Worm (Caenorhabditis elegans) whole organism, L4/young adult: Measurements from ENCODE around the gene acdh-13.

Experiments used
- W03F9.2 ChIP-seq: fragments of 150-350 bp; optimal IDR thresholded peaks from 2 replicates; lab custom pipeline; 2014; ENCODE audit warnings: missing biosample characterization, missing genetic modification characterization
- dao-5 ChIP-seq: sonication (generic microtip); optimal IDR thresholded peaks from 2 replicates; lab custom pipeline; 2016; ENCODE audit warnings: missing genotype, missing genetic modification characterization, moderate library complexity, missing compliant biosample characterization
- him-1 ChIP-seq: sonication (generic microtip); optimal IDR thresholded peaks from 2 replicates; lab custom pipeline; 2016; ENCODE audit warnings: missing genotype, missing genetic modification reagents, missing genetic modification characterization, missing compliant biosample characterization

Gene acdh-13

DNA sequence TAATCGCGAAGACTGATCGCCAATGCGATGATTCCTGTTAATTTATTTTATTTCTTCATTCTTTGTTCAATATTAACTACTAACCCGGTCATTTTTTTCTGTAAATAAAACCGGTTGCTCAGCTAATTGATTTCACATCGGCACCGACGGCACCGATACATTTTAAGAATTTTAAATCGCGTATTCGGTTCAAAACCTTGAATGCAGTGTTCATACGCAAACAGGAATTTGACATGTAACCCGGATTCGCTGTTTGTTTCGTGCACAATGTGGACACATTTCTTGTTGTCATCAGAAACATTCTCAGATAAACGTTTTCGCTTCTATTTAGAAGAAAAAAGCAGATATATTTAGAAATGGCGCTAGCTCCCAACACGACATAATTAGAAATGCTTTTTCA, 1.3 kb upstream of the acdh-13 start:
- TF ChIP-seq dao-5 (tag; lab: Kevin White, UChicago) (no peak), him-1 (tag; lab: Kevin White, UChicago) (no peak), W03F9.2 (tag; lab: Kevin White, UChicago) (no peak)

DNA sequence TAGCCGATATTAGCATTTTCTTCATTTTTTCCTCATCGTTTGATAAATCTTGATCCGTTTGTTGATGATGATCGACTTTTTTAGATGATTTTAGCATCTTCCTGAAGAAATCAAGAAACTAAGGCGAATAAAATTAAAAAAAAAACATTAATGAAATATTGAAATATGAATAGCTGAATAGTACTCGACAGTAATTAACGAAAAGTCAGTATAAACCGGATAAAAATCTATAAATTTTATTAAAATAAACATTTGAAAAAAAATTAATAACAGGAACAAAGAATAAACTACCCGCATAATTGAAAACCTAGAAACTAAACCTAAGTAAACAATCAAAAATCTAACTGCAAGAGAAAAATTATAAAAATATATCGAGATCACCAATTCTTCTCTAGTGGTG, 2.4 kb downstream of the acdh-13 start, which contains the start of gene C28C12.12:
C28C12.12 (minus strand) TSS at position 101 of the 400 bp plus-strand sequence.
- TF ChIP-seq W03F9.2 (tag; lab: Kevin White, UChicago) (no peak), dao-5 (tag; lab: Kevin White, UChicago) (no peak), him-1 (tag; lab: Kevin White, UChicago) (no peak)

DNA sequence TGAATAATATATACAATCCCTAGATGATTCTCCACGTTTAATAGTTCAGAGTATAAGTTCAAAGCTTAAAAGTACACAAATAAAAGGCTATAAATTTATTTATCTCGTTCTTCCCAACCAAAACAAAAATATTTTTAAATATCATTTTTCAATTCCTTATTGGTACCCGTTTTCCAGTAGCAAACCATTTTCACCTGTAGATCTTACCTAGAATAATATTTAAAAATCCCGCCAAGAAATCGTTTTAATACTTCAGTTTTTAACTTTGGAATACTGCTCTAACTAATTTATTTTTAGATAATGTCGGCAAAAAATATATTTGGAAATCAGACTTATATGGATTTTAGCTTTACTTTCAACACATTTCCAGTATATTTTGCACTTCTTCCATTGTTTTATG, 6.4 kb downstream of the acdh-13 start, which contains the start of gene sru-7:
sru-7 (plus strand) TSS at position 301 of the 400 bp plus-strand sequence.
- TF ChIP-seq dao-5 (tag; lab: Kevin White, UChicago) (no peak), W03F9.2 (tag; lab: Kevin White, UChicago) (no peak), him-1 (tag; lab: Kevin White, UChicago) (no peak)

DNA sequence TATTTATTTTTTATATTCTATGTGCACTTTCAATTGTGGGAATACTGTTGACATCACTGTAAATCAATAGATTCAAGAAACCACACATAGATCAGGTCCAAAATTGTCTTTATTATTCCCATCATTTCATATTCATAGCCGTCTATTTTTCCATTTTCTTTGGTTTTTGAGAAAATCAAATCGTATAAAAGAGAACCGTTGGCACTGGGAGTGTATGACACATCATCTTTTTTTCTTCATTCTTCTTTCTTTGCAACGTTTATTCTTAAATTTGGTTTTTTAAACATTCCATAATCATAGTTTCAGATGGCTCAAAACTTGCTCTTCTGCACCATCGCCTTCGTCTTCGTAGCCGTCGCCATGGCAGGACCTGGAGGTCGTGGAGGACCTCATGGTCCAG, 8.7 kb downstream of the acdh-13 start, which contains the start of gene srlf-2:
srlf-2 (plus strand) TSS at position 301 of the 400 bp plus-strand sequence.
- TF ChIP-seq W03F9.2 (tag; lab: Kevin White, UChicago) (no peak), dao-5 (tag; lab: Kevin White, UChicago) (no peak), him-1 (tag; lab: Kevin White, UChicago) (no peak)

DNA sequence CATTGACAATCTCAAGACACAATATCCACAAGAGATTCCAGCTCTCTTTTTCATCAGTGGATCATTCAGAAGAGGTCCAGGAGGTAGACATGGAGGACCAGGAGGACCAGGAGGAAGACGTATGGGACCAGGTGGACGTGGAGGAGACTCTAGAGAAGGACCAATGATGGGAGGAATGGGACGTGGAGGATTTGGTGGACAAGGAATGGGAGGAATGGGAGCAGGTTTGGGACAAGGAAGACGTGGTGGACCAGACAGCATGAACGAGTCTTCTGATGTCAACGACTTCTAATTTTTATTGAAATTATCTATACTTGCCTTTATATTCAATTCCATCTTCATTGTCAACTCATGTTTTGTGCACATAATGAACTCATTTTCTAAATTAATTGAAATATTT, 10.6 kb downstream of the acdh-13 start:
- TF ChIP-seq him-1 (tag; lab: Kevin White, UChicago) (no peak), dao-5 (tag; lab: Kevin White, UChicago) (no peak), W03F9.2 (tag; lab: Kevin White, UChicago) (no peak)

DNA sequence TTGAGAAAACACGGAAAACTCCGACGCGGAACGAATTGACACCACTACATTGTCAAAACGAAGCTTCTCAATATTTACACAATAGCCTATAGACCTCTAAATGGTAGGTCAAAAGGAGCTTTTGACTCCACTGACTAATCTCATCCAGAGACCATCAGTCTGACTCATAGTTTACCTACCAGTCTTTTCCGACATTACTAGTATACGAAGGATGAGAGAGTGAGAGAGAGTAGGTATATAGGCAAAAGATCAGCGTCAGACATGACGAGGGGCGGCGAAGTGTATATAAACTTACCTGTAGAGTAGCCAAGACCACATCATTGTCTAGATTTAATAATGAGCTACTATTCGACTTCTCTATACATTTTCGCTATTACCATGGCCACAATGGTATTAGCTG, 11.4 kb downstream of the acdh-13 start, which contains the start of gene srlf-3:
srlf-3 (plus strand) TSS at position 301 of the 400 bp plus-strand sequence.
- no peak for TF ChIP-seq him-1 (tag; lab: Kevin White, UChicago)
- TF ChIP-seq dao-5 (tag; lab: Kevin White, UChicago), result no peak

DNA sequence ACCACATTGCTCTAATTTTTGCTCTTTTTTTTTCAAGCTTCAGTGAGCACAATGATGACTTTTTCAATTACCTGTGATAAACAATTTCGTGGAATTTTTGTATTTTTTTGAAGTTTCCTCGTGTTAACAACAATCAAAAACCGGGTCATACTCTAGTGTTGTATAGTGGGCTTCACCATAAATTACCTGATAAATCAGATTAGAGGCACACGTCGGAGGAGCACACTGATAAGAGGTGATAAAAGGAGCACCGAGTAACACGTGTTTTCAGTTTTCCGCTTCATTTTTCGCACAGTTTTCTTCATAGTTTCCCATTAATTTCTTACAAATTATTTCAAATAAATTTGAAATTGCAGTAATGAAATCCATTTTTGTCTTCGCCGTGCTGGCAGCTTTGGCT, 17.3 kb downstream of the acdh-13 start, which contains the start of gene spp-8:
spp-8 (plus strand) TSS at position 357 of the 400 bp plus-strand sequence.
- TF ChIP-seq dao-5 (tag; lab: Kevin White, UChicago) (no peak), W03F9.2 (tag; lab: Kevin White, UChicago) (no peak), him-1 (tag; lab: Kevin White, UChicago) (no peak)

DNA sequence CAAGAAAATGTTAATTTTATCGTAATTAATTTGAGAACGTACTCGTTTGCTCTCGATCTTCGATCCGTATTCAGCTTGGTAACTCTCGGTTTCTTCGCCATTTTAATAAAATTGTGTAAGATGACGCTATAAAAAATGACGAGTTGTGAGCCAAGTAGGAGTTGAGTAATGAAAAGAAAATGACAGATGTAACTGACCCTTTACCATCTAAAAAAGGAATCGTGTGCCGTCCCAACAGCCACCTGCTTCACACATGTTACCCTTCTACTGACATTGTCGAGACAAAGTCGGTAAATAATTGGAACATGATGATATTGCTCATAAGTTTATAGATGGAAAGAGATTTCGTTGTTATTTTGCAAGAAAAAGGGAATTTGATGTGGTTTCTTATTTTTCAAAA, 19.3 kb downstream of the acdh-13 start, which contains the start of gene hlh-12:
hlh-12 (minus strand) TSS at position 101 of the 400 bp plus-strand sequence.
- TF ChIP-seq dao-5 (tag; lab: Kevin White, UChicago), result no peak
- TF ChIP-seq him-1 (tag; lab: Kevin White, UChicago), result no peak
- TF ChIP-seq W03F9.2 (tag; lab: Kevin White, UChicago), result no peak

DNA sequence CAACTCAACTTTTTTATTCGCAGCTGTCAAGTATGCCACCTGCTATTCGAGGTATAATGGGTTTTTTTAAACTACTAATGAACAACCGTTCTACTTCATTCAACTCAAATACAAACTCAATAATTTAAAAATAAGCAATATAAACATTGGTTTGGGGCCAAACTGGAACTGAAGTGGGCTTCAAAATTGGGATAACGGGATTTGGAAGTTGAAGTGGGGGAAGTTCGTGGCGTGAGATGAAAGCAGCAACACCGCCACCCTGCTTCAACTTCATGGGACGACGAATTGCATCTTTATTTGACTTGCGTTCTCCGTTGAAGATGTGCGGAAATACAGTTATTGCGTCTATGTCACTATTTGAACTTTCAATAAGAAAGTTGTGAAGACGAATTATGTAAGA, 20.1 kb downstream of the acdh-13 start:
- TF ChIP-seq dao-5 (tag; lab: Kevin White, UChicago) (no peak), him-1 (tag; lab: Kevin White, UChicago) (no peak), W03F9.2 (tag; lab: Kevin White, UChicago) (no peak)

DNA sequence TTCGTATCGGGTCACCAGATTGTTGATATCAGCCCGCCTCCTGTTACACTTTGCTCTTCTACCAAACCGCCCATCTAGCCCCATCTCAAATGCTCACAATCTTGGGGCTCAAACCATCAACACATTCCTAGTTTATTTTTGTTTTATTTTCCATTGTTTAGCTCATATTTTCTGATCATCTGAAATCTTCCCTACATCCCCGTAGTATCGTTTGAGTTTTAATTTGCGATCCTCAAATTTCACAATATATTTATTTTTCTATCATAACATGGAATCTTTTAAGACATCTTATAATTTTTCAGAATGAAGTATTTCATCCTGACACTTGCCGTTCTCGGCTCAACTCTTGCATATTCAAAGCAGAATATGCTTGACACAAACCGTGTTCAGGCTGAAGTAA, 21.7 kb downstream of the acdh-13 start, which contains the start of gene spp-10:
spp-10 (plus strand) TSS at position 301 of the 400 bp plus-strand sequence.
- TF ChIP-seq W03F9.2 (tag; lab: Kevin White, UChicago) (no peak), dao-5 (tag; lab: Kevin White, UChicago) (no peak), him-1 (tag; lab: Kevin White, UChicago) (no peak)

DNA sequence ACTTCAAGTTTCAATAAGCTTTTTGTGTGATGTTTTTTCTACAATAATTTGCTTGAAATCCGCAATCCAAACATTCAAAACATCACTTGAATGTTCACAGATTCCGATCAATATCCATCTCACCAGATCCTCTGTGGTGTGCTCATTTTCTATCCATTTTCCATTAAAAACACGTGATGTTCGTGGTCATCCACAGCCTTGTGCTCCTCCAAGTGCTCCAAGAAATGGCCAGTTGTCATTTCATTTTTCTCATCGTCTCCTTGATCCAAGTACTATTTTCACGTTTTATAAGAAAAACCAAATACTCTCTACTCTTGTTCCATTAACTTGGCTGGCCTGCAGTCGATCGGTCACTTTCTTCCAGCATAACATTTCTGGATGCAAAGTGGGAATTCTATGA, 22.5 kb downstream of the acdh-13 start:
- TF ChIP-seq him-1 (tag; lab: Kevin White, UChicago), result no peak

DNA sequence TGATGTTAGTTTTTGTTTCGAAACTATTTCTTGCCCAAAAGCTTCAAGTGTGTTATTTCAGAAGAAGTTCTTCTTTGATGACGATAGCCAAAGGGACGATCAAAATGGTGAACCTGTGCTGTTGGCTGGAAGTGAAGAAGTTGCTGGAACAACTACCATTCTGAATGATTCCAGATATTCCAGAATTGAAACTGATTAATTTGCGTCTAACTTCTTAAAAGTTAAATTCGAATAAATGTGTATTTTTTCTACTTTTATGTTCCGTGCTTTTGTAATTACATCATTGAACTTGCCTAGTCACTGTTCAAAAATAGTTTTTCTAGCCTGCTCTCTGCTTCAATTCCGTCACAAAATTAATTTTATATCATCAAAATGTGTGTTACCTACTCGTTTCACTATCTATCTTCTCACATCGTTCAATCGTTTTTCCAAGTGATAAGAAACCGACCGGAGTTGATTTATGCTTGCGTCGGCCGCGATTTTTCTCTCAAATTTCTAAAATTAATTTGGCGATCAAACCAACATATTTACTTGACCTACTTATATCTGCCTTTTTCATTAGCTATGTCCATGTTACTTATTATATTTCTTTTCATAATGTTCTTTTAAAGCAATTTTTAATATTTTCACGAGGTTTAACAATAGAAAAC, 23.5 kb downstream of the acdh-13 start:
- TF ChIP-seq him-1 (tag; lab: Kevin White, UChicago) (no peak), W03F9.2 (tag; lab: Kevin White, UChicago) (no peak), dao-5 (tag; lab: Kevin White, UChicago) (no peak)

DNA sequence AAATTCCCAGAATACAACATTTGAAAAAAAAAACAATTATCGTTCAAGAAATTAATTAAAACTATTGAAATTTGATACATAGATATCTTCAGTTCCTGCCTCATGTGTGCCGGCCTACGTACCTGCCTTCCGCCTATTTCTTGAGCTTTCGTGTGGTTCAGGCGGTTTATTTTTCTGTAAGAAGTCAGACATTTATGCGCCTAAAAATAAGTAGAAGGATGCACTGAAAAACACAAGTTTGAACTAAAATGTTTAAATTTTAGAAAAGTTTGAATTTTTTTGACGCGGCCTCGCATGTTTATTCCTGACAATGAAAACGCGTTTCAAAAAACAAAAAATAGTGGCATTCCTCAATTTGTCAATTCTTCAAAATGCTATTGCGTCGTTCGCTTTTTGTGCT, 24.9 kb downstream of the acdh-13 start, which contains the start of gene C28C12.11:
C28C12.11 (plus strand) TSS at position 301 of the 400 bp plus-strand sequence.
- TF ChIP-seq him-1 (tag; lab: Kevin White, UChicago) (no peak), W03F9.2 (tag; lab: Kevin White, UChicago) (no peak), dao-5 (tag; lab: Kevin White, UChicago) (no peak)

DNA sequence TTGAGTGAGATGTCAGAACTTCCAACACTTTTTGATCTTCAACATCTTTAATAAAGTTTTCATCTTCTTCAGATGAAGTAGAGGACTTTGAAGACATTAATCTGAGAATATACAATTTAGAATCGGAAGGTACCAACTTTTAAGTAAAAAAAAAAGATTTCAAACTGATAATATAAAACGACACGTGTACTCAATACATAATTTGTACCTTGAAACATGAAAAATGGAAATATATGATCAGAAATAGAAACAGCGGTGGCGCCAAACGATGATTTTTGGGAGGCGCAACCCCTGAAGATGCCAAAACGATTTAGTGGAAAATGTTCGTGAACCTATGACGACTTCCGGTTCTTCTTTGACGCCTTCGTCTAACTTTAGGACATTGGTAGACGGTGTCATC, 26.1 kb downstream of the acdh-13 start, which contains the start of gene oat-1:
oat-1 (minus strand) TSS at position 101 of the 400 bp plus-strand sequence.
- no peak for TF ChIP-seq him-1 (tag; lab: Kevin White, UChicago)
- no peak for TF ChIP-seq W03F9.2 (tag; lab: Kevin White, UChicago)
- TF ChIP-seq dao-5 (tag; lab: Kevin White, UChicago), result no peak
